Fruit fly (Drosophila melanogaster) whole organism, adult: Measurements from ENCODE around the gene CREG.
A peak's percentile ranks its signal among the peaks of the same experiment; 100 is the strongest.

Experiments
- CG11617 ChIP-seq: fragments of 200-800 bp; sonication (Bioruptor generic); optimal IDR thresholded peaks from 2 replicates; lab custom pipeline; 2017; ENCODE audit warnings: mild to moderate bottlenecking, missing biosample characterization, missing genetic modification reagents, missing genetic modification characterization
- CG12768 ChIP-seq: fragments of 200-800 bp; sonication (Bioruptor generic); optimal IDR thresholded peaks from 2 replicates; lab custom pipeline; 2017; ENCODE audit warnings: missing biosample characterization, missing genetic modification characterization, mild to moderate bottlenecking, moderate library complexity, missing genetic modification reagents
- CG14711 ChIP-seq: fragments of 200-800 bp; sonication (Bioruptor generic); optimal IDR thresholded peaks from 2 replicates; lab custom pipeline; 2018; ENCODE audit warnings: missing biosample characterization, mild to moderate bottlenecking, missing genetic modification characterization, moderate library complexity
- CG1620 ChIP-seq: fragments of 200-800 bp; sonication (Bioruptor generic); optimal IDR thresholded peaks from 2 replicates; lab custom pipeline; 2016; ENCODE audit warnings: missing biosample characterization, missing genetic modification characterization
- CG33017 ChIP-seq: fragments of 200-800 bp; sonication (Bioruptor generic); optimal IDR thresholded peaks from 2 replicates; lab custom pipeline; 2018; ENCODE audit warnings: missing biosample characterization, mild to moderate bottlenecking, missing genetic modification characterization, moderate library complexity
- CG5204 ChIP-seq: fragments of 200-800 bp; sonication (Bioruptor generic); optimal IDR thresholded peaks from 2 replicates; lab custom pipeline; 2016; ENCODE audit warnings: missing biosample characterization, missing genetic modification characterization
- CG7045 ChIP-seq: fragments of 200-800 bp; sonication (Bioruptor generic); optimal IDR thresholded peaks from 2 replicates; lab custom pipeline; 2017; ENCODE audit warnings: missing biosample characterization, mild to moderate bottlenecking, missing genetic modification characterization
- CG7101 ChIP-seq: fragments of 200-800 bp; sonication (Bioruptor generic); optimal IDR thresholded peaks from 2 replicates; lab custom pipeline; 2018; ENCODE audit warnings: missing biosample characterization, mild to moderate bottlenecking, missing genetic modification characterization, moderate library complexity
- Clk ChIP-seq: fragments of 200-800 bp; sonication (Bioruptor generic); optimal IDR thresholded peaks from 2 replicates; lab custom pipeline; 2017; ENCODE audit warnings: missing biosample characterization, missing genetic modification characterization
- Crg-1 ChIP-seq: fragments of 200-800 bp; sonication (Bioruptor generic); optimal IDR thresholded peaks from 2 replicates; lab custom pipeline; 2016; ENCODE audit warnings: missing biosample characterization, missing genetic modification characterization
- Hr96 ChIP-seq: fragments of 200-800 bp; sonication (Bioruptor generic); optimal IDR thresholded peaks from 2 replicates; lab custom pipeline; 2016; ENCODE audit warnings: missing biosample characterization, missing genetic modification characterization
- Mnt ChIP-seq: fragments of 200-800 bp; sonication (Bioruptor generic); optimal IDR thresholded peaks from 2 replicates; lab custom pipeline; 2016; ENCODE audit warnings: missing biosample characterization, mild to moderate bottlenecking, missing genetic modification characterization
- bab1 ChIP-seq: fragments of 200-800 bp; sonication (Bioruptor generic); optimal IDR thresholded peaks from 3 replicates; lab custom pipeline; 2019; ENCODE audit warnings: missing biosample characterization, mild to moderate bottlenecking, missing genetic modification characterization, moderate library complexity
- cic ChIP-seq: fragments of 200-800 bp; sonication (Bioruptor generic); optimal IDR thresholded peaks from 2 replicates; lab custom pipeline; 2017; ENCODE audit warnings: missing biosample characterization, mild to moderate bottlenecking, missing genetic modification characterization, moderate library complexity
- cnc ChIP-seq, 2 experiments: fragments of >200 bp; optimal IDR thresholded peaks; 2 replicates each; lab custom pipeline; 2017
- kay ChIP-seq: fragments of 200-800 bp; sonication (Bioruptor generic); peaks from one replicate; lab custom pipeline; 2016; ENCODE audit warnings: missing biosample characterization, missing genetic modification characterization, borderline replicate concordance
- ovo ChIP-seq: fragments of 200-800 bp; sonication (Bioruptor generic); optimal IDR thresholded peaks from 2 replicates; lab custom pipeline; 2016; ENCODE audit warnings: missing biosample characterization, missing genetic modification characterization
- pad ChIP-seq: fragments of 200-800 bp; sonication (Bioruptor generic); optimal IDR thresholded peaks from 3 replicates; lab custom pipeline; 2017; ENCODE audit warnings: missing biosample characterization, missing genetic modification characterization, mild to moderate bottlenecking, moderate library complexity, missing genetic modification reagents
- tj ChIP-seq: fragments of 200-800 bp; sonication (Bioruptor generic); optimal IDR thresholded peaks from 3 replicates; lab custom pipeline; 2017; ENCODE audit warnings: missing biosample characterization, mild to moderate bottlenecking, missing genetic modification characterization, moderate library complexity
- toe ChIP-seq: fragments of 200-800 bp; sonication (Bioruptor generic); optimal IDR thresholded peaks from 2 replicates; lab custom pipeline; 2016; ENCODE audit warnings: missing biosample characterization, missing genetic modification characterization

The CREG gene

DNA sequence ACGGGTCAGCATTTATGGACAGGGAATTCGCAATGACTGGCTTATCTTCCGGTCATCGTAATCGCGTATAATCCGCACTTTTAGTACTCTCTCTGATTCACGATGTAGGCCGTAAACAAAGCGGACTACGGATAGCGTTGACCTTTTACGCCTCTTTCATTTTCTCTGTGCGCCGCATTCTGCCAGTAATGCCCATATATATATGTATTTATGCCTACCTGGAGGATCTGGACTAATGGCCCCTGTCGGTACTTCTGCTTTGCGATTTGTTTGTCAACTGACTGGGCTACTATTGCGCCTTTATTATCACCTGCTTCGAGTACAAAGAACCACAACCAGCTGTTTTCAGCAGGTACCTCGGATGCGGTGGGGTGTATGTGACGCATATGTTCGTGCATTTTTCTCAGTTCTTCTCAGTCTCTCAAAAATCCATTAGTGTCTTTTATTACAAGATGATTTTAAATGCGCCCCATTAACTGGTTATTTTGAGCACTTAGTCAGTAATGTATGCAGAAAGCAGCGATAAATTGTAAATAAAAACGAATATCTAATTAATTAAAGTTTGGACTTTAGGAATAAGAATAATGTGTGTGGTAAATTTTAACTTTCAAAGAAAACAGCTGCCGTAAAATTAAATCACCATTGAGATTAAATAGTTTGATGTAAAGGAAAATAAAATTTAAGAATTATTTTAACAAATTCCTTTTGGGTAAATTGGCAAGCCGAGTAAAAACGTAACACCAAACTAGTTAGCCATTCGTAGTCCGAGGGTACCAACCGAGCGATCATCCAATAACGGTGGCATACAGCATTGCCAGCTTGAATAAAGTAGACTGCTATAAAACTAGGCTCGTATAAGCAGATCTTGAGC, at the start of gene CREG:
TSS of gene CREG (minus strand) at position 323 of the 871 bp plus-strand sequence.
- TF ChIP-seq toe (GFP tag; lab: Kevin White, UChicago): no peak
- no peak for TF ChIP-seq ovo (GFP tag; lab: Kevin White, UChicago)
- TF ChIP-seq tj (GFP tag; lab: Kevin White, UChicago): peak; percentile 24
- TF ChIP-seq CG7101 (tag; lab: Kevin White, UChicago): peak; percentile 1
- TF ChIP-seq Crg-1: peak; percentile 2
- no peak for TF ChIP-seq CG1620 (GFP tag; lab: Kevin White, UChicago)
- TF ChIP-seq cic: peak; percentile 22
- TF ChIP-seq CG11617 (GFP tag; lab: Kevin White, UChicago): peak; percentile 71
- peak; percentile 26 for TF ChIP-seq pad (GFP tag; lab: Kevin White, UChicago)
- TF ChIP-seq bab1 (GFP tag; lab: Kevin White, UChicago): no peak
- peak; percentile 50 for TF ChIP-seq CG5204
- TF ChIP-seq cnc (optimal IDR thresholded peaks at IDR 0.05; lab: Kevin White, UChicago): peak; percentile 12 to 21
- peak; percentile 83 for TF ChIP-seq kay (GFP tag; lab: Kevin White, UChicago)
- TF ChIP-seq CG12768: peak; percentile 59
- TF ChIP-seq Mnt (GFP tag; lab: Kevin White, UChicago): peak; percentile 25
- no peak for TF ChIP-seq Clk (GFP tag; lab: Kevin White, UChicago)
- TF ChIP-seq CG14711 (tag; lab: Kevin White, UChicago): peak; percentile 20
- no peak for TF ChIP-seq CG33017 (tag; lab: Kevin White, UChicago)
- peak; percentile 24 for TF ChIP-seq CG7045
- TF ChIP-seq Hr96 (GFP tag; lab: Kevin White, UChicago): peak; percentile 58

DNA sequence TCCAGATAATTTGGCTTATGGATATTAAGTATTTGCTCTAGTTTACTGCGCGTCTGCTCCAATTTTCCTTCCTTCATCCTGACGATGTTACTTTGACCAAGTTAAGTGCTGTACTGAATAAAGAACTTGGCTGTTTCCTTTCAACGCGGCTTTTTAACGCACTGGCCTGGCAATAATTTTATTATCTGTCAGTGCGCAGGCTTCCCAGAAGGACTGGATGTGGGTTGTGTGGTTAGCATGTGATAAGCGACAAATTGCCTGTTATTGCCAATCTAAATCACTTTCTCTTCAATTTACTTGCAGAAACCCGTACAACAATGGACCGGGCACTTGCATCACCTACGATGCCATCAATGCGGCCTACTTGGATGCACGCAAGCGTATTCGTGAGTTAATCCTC, 46.2 kb upstream of the CREG start, which contains the start of gene CG14331:
TSS of gene CG14331 (minus strand) at position 101 of the 400 bp plus-strand sequence.
- no peak for TF ChIP-seq CG7101 (tag; lab: Kevin White, UChicago)
- TF ChIP-seq Mnt (GFP tag; lab: Kevin White, UChicago): no peak
- no peak for TF ChIP-seq CG14711 (tag; lab: Kevin White, UChicago)
- TF ChIP-seq Hr96 (GFP tag; lab: Kevin White, UChicago): no peak
- no peak for TF ChIP-seq Crg-1
- TF ChIP-seq kay (GFP tag; lab: Kevin White, UChicago): no peak
- TF ChIP-seq tj (GFP tag; lab: Kevin White, UChicago): no peak
- no peak for TF ChIP-seq CG33017 (tag; lab: Kevin White, UChicago)
- no peak for TF ChIP-seq bab1 (GFP tag; lab: Kevin White, UChicago)
- TF ChIP-seq CG12768: no peak
- no peak for TF ChIP-seq CG5204
- no peak for TF ChIP-seq toe (GFP tag; lab: Kevin White, UChicago)
- no peak for TF ChIP-seq CG1620 (GFP tag; lab: Kevin White, UChicago)
- TF ChIP-seq cic: no peak
- TF ChIP-seq cnc (optimal IDR thresholded peaks at IDR 0.05; lab: Kevin White, UChicago): no peak
- TF ChIP-seq CG11617 (GFP tag; lab: Kevin White, UChicago): no peak
- no peak for TF ChIP-seq CG7045

dm6 chr3R:17434330-17434729, 39.9 kb upstream of the CREG start, which contains the start of gene CG44090:
Gene CG44090, minus strand, starts transcription at chr3R:17434430.
- no peak for TF ChIP-seq ovo (GFP tag; lab: Kevin White, UChicago)
- peak; percentile 36 for TF ChIP-seq kay (GFP tag; lab: Kevin White, UChicago)

DNA sequence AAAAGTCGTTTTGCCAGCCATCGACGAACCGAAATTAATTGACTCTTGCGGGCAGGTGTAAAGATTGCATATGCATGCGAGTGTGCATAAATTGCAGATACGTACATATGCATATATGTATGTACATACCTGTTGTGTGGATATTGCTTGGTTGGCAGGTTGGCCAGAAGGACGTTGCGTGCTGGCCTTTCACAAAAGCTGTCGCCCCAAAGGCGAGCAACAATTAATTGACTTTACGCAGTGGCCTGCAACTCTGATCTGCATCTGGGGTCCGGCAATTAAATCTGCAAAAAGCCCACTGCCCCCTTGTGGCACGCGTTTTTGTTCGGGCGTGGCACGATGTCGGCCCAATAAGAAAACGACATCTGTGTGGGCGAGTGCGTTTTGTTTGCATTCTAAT, 38.7 kb upstream of the CREG start:
- TF ChIP-seq CG7101 (tag; lab: Kevin White, UChicago): no peak
- TF ChIP-seq CG7045: no peak
- no peak for TF ChIP-seq kay (GFP tag; lab: Kevin White, UChicago)
- no peak for TF ChIP-seq CG5204
- TF ChIP-seq cnc (optimal IDR thresholded peaks at IDR 0.05; lab: Kevin White, UChicago): no peak
- no peak for TF ChIP-seq tj (GFP tag; lab: Kevin White, UChicago)
- TF ChIP-seq CG12768: no peak
- no peak for TF ChIP-seq CG1620 (GFP tag; lab: Kevin White, UChicago)
- no peak for TF ChIP-seq cic
- TF ChIP-seq ovo (GFP tag; lab: Kevin White, UChicago): no peak

- TF ChIP-seq kay (GFP tag; lab: Kevin White, UChicago) (no peak), cnc (optimal IDR thresholded peaks at IDR 0.05; lab: Kevin White, UChicago) (no peak), Hr96 (GFP tag; lab: Kevin White, UChicago) (no peak), CG11617 (GFP tag; lab: Kevin White, UChicago) (no peak), cic (no peak), pad (GFP tag; lab: Kevin White, UChicago) (no peak)
These were observed 36.0 kb upstream of the CREG start for dm6 chr3R:17430481-17430880.

DNA sequence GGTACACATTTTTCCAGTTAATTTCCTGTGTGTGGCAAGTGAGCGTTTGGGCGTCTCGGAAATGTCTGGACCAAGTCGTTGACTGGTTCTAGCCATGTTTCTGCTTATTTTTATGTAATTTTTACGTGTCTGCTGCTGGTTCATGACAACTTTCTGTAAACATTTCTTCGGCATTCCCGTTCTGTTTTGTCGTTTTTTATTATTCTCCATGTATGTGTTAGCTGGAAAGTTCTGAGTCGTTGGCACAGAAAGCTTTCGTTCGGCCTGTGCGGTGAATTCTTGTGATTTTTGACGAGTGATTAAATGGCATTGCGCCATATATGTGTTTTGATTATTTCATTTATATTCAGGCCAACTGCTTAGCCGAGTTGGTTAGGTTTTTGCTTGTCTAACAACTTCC, 31.8 kb upstream of the CREG start:
- no peak for TF ChIP-seq CG7101 (tag; lab: Kevin White, UChicago)
- no peak for TF ChIP-seq cic
- no peak for TF ChIP-seq CG33017 (tag; lab: Kevin White, UChicago)
- no peak for TF ChIP-seq CG11617 (GFP tag; lab: Kevin White, UChicago)
- no peak for TF ChIP-seq Hr96 (GFP tag; lab: Kevin White, UChicago)
- no peak for TF ChIP-seq tj (GFP tag; lab: Kevin White, UChicago)
- TF ChIP-seq bab1 (GFP tag; lab: Kevin White, UChicago): no peak
